Worm (Caenorhabditis elegans) whole organism, midembryonic: ENCODE data around the gene tbx-43.

Source experiments
- T22C8.4 ChIP-seq: fragments of 200-800 bp; sonication (Bioruptor generic); IDR thresholded peaks from 2 replicates; pipeline ENCODE4 v1.3.6; 2022; ENCODE audit warnings: missing genetic modification characterization, missing compliant biosample characterization
- cog-1 ChIP-seq: sonication (generic microtip); optimal IDR thresholded peaks from 2 replicates; lab custom pipeline; 2016; ENCODE audit warnings: missing genetic modification characterization, missing compliant biosample characterization
- flt-1 ChIP-seq: fragments of 200-800 bp; sonication (Bioruptor generic); IDR thresholded peaks from 2 replicates; pipeline ENCODE4 v1.3.6; 2022; ENCODE audit warnings: missing genetic modification characterization, missing compliant biosample characterization
- klf-2 ChIP-seq: fragments of 200-800 bp; sonication (Bioruptor generic); conservative IDR thresholded peaks from 2 replicates; pipeline ENCODE4 v1.3.6; 2022; ENCODE audit warnings: missing genetic modification reagents, missing genetic modification characterization, missing compliant biosample characterization
- med-1 ChIP-seq: sonication (generic microtip); optimal IDR thresholded peaks from 2 replicates; lab custom pipeline; 2017; ENCODE audit warnings: missing genetic modification characterization, mild to moderate bottlenecking, missing compliant biosample characterization, antibody characterized with exemption, missing genetic modification reagents; ENCODE audit not compliant: insufficient read depth
- ref-1 ChIP-seq: fragments of 200-800 bp; sonication (Bioruptor generic); conservative IDR thresholded peaks from 2 replicates; pipeline ENCODE4 v1.3.6; 2022; ENCODE audit warnings: missing genetic modification reagents, missing genetic modification characterization, missing compliant biosample characterization
- tab-1 ChIP-seq: fragments of 200-800 bp; sonication (Bioruptor generic); IDR thresholded peaks from 2 replicates; pipeline ENCODE4 v1.3.6; 2022; ENCODE audit warnings: missing genetic modification characterization, missing compliant biosample characterization
- ztf-23 ChIP-seq: fragments of 200-800 bp; sonication (Bioruptor generic); IDR thresholded peaks from 2 replicates; pipeline ENCODE4 v1.3.6; 2022; ENCODE audit warnings: missing genetic modification reagents, missing genetic modification characterization, missing compliant biosample characterization
- ztf-29 ChIP-seq: fragments of 200-800 bp; sonication (Bioruptor generic); IDR thresholded peaks from 2 replicates; pipeline ENCODE4 v1.3.6; 2022; ENCODE audit warnings: missing genetic modification reagents, missing genetic modification characterization, missing compliant biosample characterization

tbx-43 gene

DNA sequence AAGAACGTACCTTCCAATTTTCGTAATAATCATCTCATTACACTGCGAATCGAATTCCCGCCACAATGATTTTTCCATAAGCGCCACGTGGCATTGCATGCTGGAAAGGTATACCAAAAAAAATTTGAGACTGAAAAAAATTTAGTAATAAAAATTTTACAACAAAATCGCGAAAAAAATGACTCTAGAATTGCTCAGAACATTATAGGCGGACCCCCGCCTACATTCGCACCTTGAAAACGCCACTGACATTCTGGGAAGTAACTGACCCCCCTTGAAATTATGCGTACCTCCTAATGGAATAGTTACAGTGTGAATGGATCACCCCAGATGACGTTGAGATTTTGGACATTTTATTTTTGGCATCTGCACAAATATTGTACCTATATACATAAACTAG, at the start of gene tbx-43:
Gene tbx-43, minus strand, starts transcription at position 101 of the 400 bp plus-strand sequence.
- TF ChIP-seq ztf-29 (GFP tag; lab: Robert Waterston, UW) (no peak), ref-1 (GFP tag; lab: Robert Waterston, UW) (no peak), flt-1 (GFP tag; lab: Robert Waterston, UW) (no peak), T22C8.4 (GFP tag; lab: Robert Waterston, UW) (no peak), ztf-23 (GFP tag; lab: Robert Waterston, UW) (no peak), klf-2 (GFP tag; lab: Robert Waterston, UW) (no peak), med-1 (GFP tag; lab: Kevin White, UChicago) (no peak), cog-1 (tag; lab: Kevin White, UChicago) (no peak), tab-1 (no peak)

DNA sequence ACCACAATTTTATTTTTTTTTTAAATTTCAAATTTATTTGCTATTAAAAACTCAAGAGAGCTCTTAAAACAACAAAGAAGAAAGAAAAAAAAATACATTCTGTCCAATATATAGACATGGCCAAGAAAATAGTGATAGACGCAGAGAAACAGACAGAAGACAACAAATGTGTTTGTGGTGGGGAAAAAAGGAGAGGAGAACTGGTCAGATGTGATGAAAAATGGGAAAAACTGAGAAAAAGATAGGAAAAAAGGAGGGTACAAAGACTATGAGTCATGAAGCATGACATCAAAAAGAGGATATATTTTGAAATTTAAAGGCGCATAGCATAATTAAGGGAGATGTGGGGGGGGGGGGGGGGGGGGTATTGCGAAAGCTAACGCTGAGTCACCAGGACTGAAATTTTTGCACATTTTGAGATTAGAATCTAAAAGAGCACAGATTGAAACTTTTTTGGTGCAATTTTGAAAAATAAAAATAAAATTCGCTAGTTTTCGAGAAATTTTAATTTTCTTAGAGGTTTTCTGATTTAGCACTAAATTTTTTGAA, 49.2 kb upstream of the tbx-43 start:
- TF ChIP-seq flt-1 (GFP tag; lab: Robert Waterston, UW) (no peak), ref-1 (GFP tag; lab: Robert Waterston, UW) (no peak), med-1 (GFP tag; lab: Kevin White, UChicago) (no peak), ztf-23 (GFP tag; lab: Robert Waterston, UW) (no peak), T22C8.4 (GFP tag; lab: Robert Waterston, UW) (no peak), tab-1 (no peak), ztf-29 (GFP tag; lab: Robert Waterston, UW) (no peak), klf-2 (GFP tag; lab: Robert Waterston, UW) (no peak), cog-1 (tag; lab: Kevin White, UChicago) (no peak)

DNA sequence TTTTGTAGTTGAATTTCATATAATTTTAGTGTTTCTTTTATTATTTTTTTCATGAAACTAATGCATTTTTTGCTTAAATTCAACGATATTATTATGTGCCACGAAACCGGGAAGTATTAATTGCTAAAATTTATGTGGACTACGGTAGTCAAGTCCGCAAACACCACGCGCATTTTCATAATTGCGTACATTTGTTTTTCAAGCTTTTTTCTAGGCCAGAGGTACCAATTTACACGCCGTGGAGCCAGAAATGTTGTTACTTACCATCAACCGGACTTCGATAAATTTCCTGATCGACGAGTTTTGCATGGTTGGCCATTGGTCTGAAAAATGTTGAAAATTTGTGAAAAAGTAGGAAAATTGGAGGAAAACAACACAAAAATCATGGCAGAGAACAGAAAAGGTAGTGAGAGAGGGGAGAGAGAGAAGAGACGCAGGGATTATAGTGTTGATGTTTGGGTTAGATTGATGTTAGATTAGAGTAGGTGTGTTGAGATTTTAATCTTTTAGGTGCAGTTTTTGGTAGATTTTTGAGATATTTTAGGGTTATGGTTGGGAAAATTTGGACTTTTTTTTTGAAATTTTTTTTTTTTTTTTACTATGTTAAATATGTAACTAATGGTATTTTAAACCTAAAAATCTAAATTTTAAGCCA, 48.2 kb upstream of the tbx-43 start, which contains the start of gene clp-4:
Gene clp-4, minus strand, starts transcription at position 323 of the 655 bp plus-strand sequence.
- TF ChIP-seq med-1 (GFP tag; lab: Kevin White, UChicago): no peak
- TF ChIP-seq T22C8.4 (GFP tag; lab: Robert Waterston, UW): no peak
- TF ChIP-seq tab-1: no peak
- TF ChIP-seq ztf-23 (GFP tag; lab: Robert Waterston, UW): no peak

ce11 chrIII:1814285-1814684, 44.4 kb upstream of the tbx-43 start:
- TF ChIP-seq ztf-23 (GFP tag; lab: Robert Waterston, UW) (no peak), klf-2 (GFP tag; lab: Robert Waterston, UW) (no peak), med-1 (GFP tag; lab: Kevin White, UChicago) (no peak), ref-1 (GFP tag; lab: Robert Waterston, UW) (no peak), tab-1 (no peak), ztf-29 (GFP tag; lab: Robert Waterston, UW) (no peak), cog-1 (tag; lab: Kevin White, UChicago) (no peak), T22C8.4 (GFP tag; lab: Robert Waterston, UW) (no peak), flt-1 (GFP tag; lab: Robert Waterston, UW) (no peak)

DNA sequence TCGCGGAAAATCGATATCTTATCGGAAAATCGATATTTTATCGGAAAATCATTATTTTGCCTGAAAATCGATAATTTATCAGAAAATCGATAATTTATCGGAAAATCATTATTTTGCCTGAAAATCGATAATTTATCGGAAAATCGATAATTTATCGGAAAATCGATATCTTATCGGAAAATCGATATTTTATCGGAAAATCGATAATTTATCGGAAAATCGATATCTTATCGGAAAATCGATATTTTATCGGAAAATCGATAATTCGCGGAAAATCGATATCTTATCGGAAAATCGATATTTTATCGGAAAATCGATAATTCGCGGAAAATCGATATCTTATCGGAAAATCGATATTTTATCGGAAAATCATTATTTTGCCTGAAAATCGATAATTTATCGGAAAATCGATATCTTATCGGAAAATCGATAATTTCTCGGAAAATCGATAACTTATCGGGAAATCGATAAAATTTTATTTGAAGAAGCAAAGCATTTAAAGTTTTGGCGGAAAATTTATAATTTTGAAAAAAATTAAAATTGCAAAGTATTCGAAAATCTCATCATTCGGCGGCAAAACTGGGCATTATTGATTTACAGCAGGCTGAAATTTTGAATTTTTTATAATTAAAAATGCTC, 37.5 kb upstream of the tbx-43 start:
- TF ChIP-seq T22C8.4 (GFP tag; lab: Robert Waterston, UW): peak; percentile 98

- peak; percentile 84 for TF ChIP-seq T22C8.4 (GFP tag; lab: Robert Waterston, UW)
- no peak for TF ChIP-seq klf-2 (GFP tag; lab: Robert Waterston, UW)
Measured at ce11 chrIII:1806183-1806798, 36.4 kb upstream of the tbx-43 start.

ce11 chrIII:1805415-1806008, 35.6 kb upstream of the tbx-43 start:
- no peak for TF ChIP-seq flt-1 (GFP tag; lab: Robert Waterston, UW)
- peak; percentile 87 for TF ChIP-seq T22C8.4 (GFP tag; lab: Robert Waterston, UW)
- no peak for TF ChIP-seq tab-1

DNA sequence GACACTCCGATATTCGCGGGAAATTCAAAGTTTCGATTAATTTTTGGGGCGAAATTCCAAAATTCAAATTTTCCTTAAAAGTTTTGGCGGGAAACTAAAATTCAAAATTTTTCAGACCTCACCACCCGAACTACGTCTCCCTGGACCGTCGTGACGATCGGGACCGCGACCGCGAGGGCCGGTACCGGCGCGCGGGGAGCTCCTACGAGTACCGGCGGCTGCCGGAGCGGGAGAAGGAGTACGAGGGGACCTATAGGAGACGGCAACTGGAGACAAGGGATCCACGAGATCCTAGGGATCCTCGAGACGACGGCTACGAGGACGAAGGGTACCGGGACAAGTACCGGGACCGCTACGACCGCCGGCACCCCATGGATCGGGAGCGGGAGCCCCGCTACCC, 34.6 kb upstream of the tbx-43 start:
- TF ChIP-seq flt-1 (GFP tag; lab: Robert Waterston, UW) (no peak), ztf-23 (GFP tag; lab: Robert Waterston, UW) (no peak), tab-1 (no peak), ref-1 (GFP tag; lab: Robert Waterston, UW) (no peak), med-1 (GFP tag; lab: Kevin White, UChicago) (no peak), T22C8.4 (GFP tag; lab: Robert Waterston, UW) (no peak)

- TF ChIP-seq T22C8.4 (GFP tag; lab: Robert Waterston, UW) (no peak), tab-1 (no peak), cog-1 (tag; lab: Kevin White, UChicago) (no peak), ztf-23 (GFP tag; lab: Robert Waterston, UW) (no peak), klf-2 (GFP tag; lab: Robert Waterston, UW) (no peak), ref-1 (GFP tag; lab: Robert Waterston, UW) (no peak), flt-1 (GFP tag; lab: Robert Waterston, UW) (no peak), med-1 (GFP tag; lab: Kevin White, UChicago) (no peak), ztf-29 (GFP tag; lab: Robert Waterston, UW) (no peak)
Measured at ce11 chrIII:1803000-1803399, 33.1 kb upstream of the tbx-43 start.
